Worm (Caenorhabditis elegans) whole organism, late embryonic: ENCODE measurements around the gene pqn-53.
"Not testable (repeated sequence)": the region's sequence is repeated elsewhere in the genome, so short reads cannot be mapped to it uniquely, and the experiment has no call there.

Experiments
- F13H6.1 ChIP-seq: sonication (generic microtip); optimal IDR thresholded peaks from 2 replicates; lab custom pipeline; 2016; ENCODE audit warnings: missing genetic modification characterization, missing compliant biosample characterization
- ahr-1 ChIP-seq: sonication (generic microtip); optimal IDR thresholded peaks from 2 replicates; lab custom pipeline; 2016; ENCODE audit warnings: missing genetic modification characterization, missing compliant biosample characterization
- ceh-14 ChIP-seq: sonication (generic microtip); optimal IDR thresholded peaks from 2 replicates; lab custom pipeline; 2016; ENCODE audit warnings: missing genotype, missing genetic modification characterization, missing compliant biosample characterization
- ceh-19 ChIP-seq: fragments of 200-800 bp; sonication (Bioruptor generic); optimal IDR thresholded peaks from 2 replicates; lab custom pipeline; 2018; ENCODE audit warnings: mild to moderate bottlenecking, missing genetic modification characterization, missing compliant biosample characterization
- ceh-9 ChIP-seq: sonication (generic microtip); optimal IDR thresholded peaks from 2 replicates; lab custom pipeline; 2016; ENCODE audit warnings: mild to moderate bottlenecking, missing genetic modification characterization, inconsistent platforms, missing compliant biosample characterization
- fkh-10 ChIP-seq: fragments of 150-350 bp; optimal IDR thresholded peaks from 2 replicates; lab custom pipeline; 2014; ENCODE audit warnings: missing biosample characterization, missing genetic modification reagents, missing genetic modification characterization
- hlh-30 ChIP-seq: sonication (generic microtip); optimal IDR thresholded peaks from 2 replicates; lab custom pipeline; 2017; ENCODE audit warnings: antibody characterized with exemption, missing genetic modification characterization, missing compliant biosample characterization; ENCODE audit not compliant: insufficient read depth
- nhr-11 ChIP-seq: fragments of 150-350 bp; optimal IDR thresholded peaks from 2 replicates; lab custom pipeline; 2014; ENCODE audit warnings: missing biosample characterization, missing genetic modification characterization
- pha-2 ChIP-seq: sonication (generic microtip); optimal IDR thresholded peaks from 2 replicates; lab custom pipeline; 2017; ENCODE audit warnings: mild to moderate bottlenecking, missing genetic modification characterization, missing compliant biosample characterization
- pha-4 ChIP-seq: fragments of 150-350 bp; optimal IDR thresholded peaks from 2 replicates; lab custom pipeline; 2018; ENCODE audit warnings: missing biosample characterization, missing genetic modification reagents, missing genetic modification characterization
- pqm-1 ChIP-seq: sonication (generic microtip); optimal IDR thresholded peaks from 2 replicates; lab custom pipeline; 2016; ENCODE audit warnings: missing genetic modification characterization, missing compliant biosample characterization
- sox-2 ChIP-seq: fragments of 200-800 bp; sonication (Bioruptor generic); IDR thresholded peaks from 2 replicates; pipeline ENCODE4 v1.3.6; 2022; ENCODE audit warnings: missing genetic modification reagents, missing genetic modification characterization, missing compliant biosample characterization
- unc-55 ChIP-seq: sonication (generic microtip); optimal IDR thresholded peaks from 2 replicates; lab custom pipeline; 2017; ENCODE audit warnings: missing biosample characterization, missing genetic modification reagents, missing genetic modification characterization
- unc-86 ChIP-seq: sonication (generic microtip); optimal IDR thresholded peaks from 2 replicates; lab custom pipeline; 2016; ENCODE audit warnings: missing genetic modification characterization, missing compliant biosample characterization

DNA sequence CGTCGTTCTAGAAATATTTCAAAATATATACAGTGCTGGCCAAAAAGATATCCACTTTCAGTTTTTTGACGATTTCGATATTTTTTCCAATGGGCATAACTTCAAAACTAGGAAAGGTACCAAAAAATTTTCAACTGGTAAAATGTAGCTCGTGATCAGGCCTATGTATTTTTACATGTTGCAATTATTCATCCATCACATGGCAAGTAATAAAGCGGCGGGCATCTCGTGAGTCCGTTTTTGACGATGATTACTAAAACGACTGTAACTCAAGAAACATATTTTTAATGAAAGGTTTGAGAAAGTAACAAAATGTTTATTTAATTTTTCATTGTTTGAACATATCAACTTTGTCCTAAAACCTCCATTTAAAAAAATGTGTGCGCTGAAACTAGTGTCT, 45.2 kb downstream of the pqn-53 start, which contains the start of gene F10C2.3:
- TF ChIP-seq fkh-10 (GFP tag; lab: Kevin White, UChicago); unc-86; ceh-9 (tag; lab: Kevin White, UChicago); hlh-30 (tag; lab: Kevin White, UChicago); F13H6.1 (tag; lab: Kevin White, UChicago); ceh-19 (GFP tag; lab: Kevin White, UChicago); pha-4 (tag; lab: Kevin White, UChicago); unc-55 (GFP tag; lab: Kevin White, UChicago); pha-2 (tag; lab: Kevin White, UChicago); ceh-14; nhr-11 (tag; lab: Kevin White, UChicago); ahr-1 (tag; lab: Kevin White, UChicago); pqm-1 (tag; lab: Kevin White, UChicago); sox-2 (GFP tag; lab: Robert Waterston, UW): not testable (repeated sequence)
